Worm (Caenorhabditis elegans) whole organism, mixed stage, embryonic: ENCODE data around the gene R04E5.9.

Experiments
- M03D4.4 ChIP-seq: sonication (generic microtip); optimal IDR thresholded peaks from 2 replicates; lab custom pipeline; 2017; ENCODE audit warnings: mild to moderate bottlenecking, missing genetic modification characterization, missing compliant biosample characterization
- bed-3 ChIP-seq: fragments of 200-800 bp; sonication (Bioruptor generic); optimal IDR thresholded peaks from 3 replicates; lab custom pipeline; 2018; ENCODE audit warnings: mild to moderate bottlenecking, missing genetic modification characterization, moderate library complexity, missing compliant biosample characterization
- blmp-1 ChIP-seq: fragments of 150-350 bp; optimal IDR thresholded peaks from 2 replicates; lab custom pipeline; 2014; ENCODE audit warnings: missing biosample characterization, missing genetic modification characterization
- ceh-39 ChIP-seq: fragments of 150-350 bp; optimal IDR thresholded peaks from 2 replicates; lab custom pipeline; 2014; ENCODE audit warnings: missing biosample characterization, missing genetic modification characterization
- ceh-43 ChIP-seq: fragments of 200-800 bp; sonication (Bioruptor generic); optimal IDR thresholded peaks from 2 replicates; lab custom pipeline; 2018; ENCODE audit warnings: mild to moderate bottlenecking, missing genetic modification characterization, moderate library complexity, missing compliant biosample characterization
- ceh-83 ChIP-seq: fragments of 200-800 bp; sonication (Bioruptor generic); optimal IDR thresholded peaks from 2 replicates; lab custom pipeline; 2018; ENCODE audit warnings: mild to moderate bottlenecking, missing genetic modification characterization, missing compliant biosample characterization
- ces-1 ChIP-seq: fragments of 150-350 bp; optimal IDR thresholded peaks from 2 replicates; lab custom pipeline; 2014; ENCODE audit warnings: missing biosample characterization, missing genetic modification reagents, missing genetic modification characterization
- cnd-1 ChIP-seq: fragments of 200-800 bp; sonication (Bioruptor generic); optimal IDR thresholded peaks from 2 replicates; lab custom pipeline; 2018; ENCODE audit warnings: mild to moderate bottlenecking, missing genetic modification characterization, missing compliant biosample characterization
- drap-1 ChIP-seq: fragments of 200-800 bp; sonication (Bioruptor generic); optimal IDR thresholded peaks from 3 replicates; lab custom pipeline; 2018; ENCODE audit warnings: mild to moderate bottlenecking, missing genetic modification characterization, missing compliant biosample characterization
- elt-1 ChIP-seq: sonication (generic microtip); optimal IDR thresholded peaks from 2 replicates; lab custom pipeline; 2017; ENCODE audit warnings: missing genetic modification characterization, mild to moderate bottlenecking, missing compliant biosample characterization, antibody characterized with exemption, moderate library complexity, borderline replicate concordance; ENCODE audit not compliant: insufficient read depth
- elt-3 ChIP-seq: fragments of 150-350 bp; optimal IDR thresholded peaks from 2 replicates; lab custom pipeline; 2014; ENCODE audit warnings: missing biosample characterization, missing genetic modification characterization
- flh-1 ChIP-seq: fragments of 200-800 bp; sonication (Bioruptor generic); optimal IDR thresholded peaks from 2 replicates; lab custom pipeline; 2018; ENCODE audit warnings: mild to moderate bottlenecking, missing genetic modification characterization, moderate library complexity, missing compliant biosample characterization
- ham-2 ChIP-seq: fragments of 200-800 bp; sonication (Bioruptor generic); optimal IDR thresholded peaks from 2 replicates; lab custom pipeline; 2018; ENCODE audit warnings: mild to moderate bottlenecking, missing genetic modification characterization, missing compliant biosample characterization
- hlh-1 ChIP-seq: fragments of 150-350 bp; optimal IDR thresholded peaks from 2 replicates; lab custom pipeline; 2014; ENCODE audit warnings: missing biosample characterization, missing genetic modification reagents, missing genetic modification characterization
- lin-13 ChIP-seq: fragments of 150-350 bp; optimal IDR thresholded peaks from 2 replicates; lab custom pipeline; 2014; ENCODE audit warnings: missing biosample characterization, missing genetic modification characterization
- lin-32 ChIP-seq: fragments of 200-800 bp; sonication (Bioruptor generic); optimal IDR thresholded peaks from 2 replicates; lab custom pipeline; 2018; ENCODE audit warnings: mild to moderate bottlenecking, missing genetic modification characterization, missing compliant biosample characterization
- lsy-2 ChIP-seq: fragments of 150-350 bp; optimal IDR thresholded peaks from 2 replicates; lab custom pipeline; 2014; ENCODE audit warnings: missing biosample characterization, missing genetic modification characterization
- mab-5 ChIP-seq: fragments of 150-350 bp; optimal IDR thresholded peaks from 2 replicates; lab custom pipeline; 2014; ENCODE audit warnings: missing biosample characterization, missing genetic modification characterization
- mep-1 ChIP-seq: fragments of 150-350 bp; optimal IDR thresholded peaks from 2 replicates; lab custom pipeline; 2017; ENCODE audit warnings: missing biosample characterization, missing genetic modification reagents, missing genetic modification characterization, inconsistent platforms
- mls-2 ChIP-seq: sonication (generic microtip); optimal IDR thresholded peaks from 2 replicates; lab custom pipeline; 2016; ENCODE audit warnings: mild to moderate bottlenecking, missing genetic modification characterization, moderate library complexity, missing compliant biosample characterization
- nhr-12 ChIP-seq: fragments of 150-350 bp; optimal IDR thresholded peaks from 2 replicates; lab custom pipeline; 2014; ENCODE audit warnings: missing biosample characterization, missing genetic modification characterization
- nhr-2 ChIP-seq: fragments of 150-350 bp; optimal IDR thresholded peaks from 2 replicates; lab custom pipeline; 2014; ENCODE audit warnings: missing biosample characterization, missing genetic modification characterization
- nhr-237 ChIP-seq: fragments of 150-350 bp; optimal IDR thresholded peaks from 2 replicates; lab custom pipeline; 2014; ENCODE audit warnings: missing biosample characterization, missing genetic modification characterization
- nhr-28 ChIP-seq: fragments of 150-350 bp; optimal IDR thresholded peaks from 2 replicates; lab custom pipeline; 2014; ENCODE audit warnings: missing biosample characterization, missing genetic modification characterization
- nhr-76 ChIP-seq: sonication (generic microtip); optimal IDR thresholded peaks from 2 replicates; lab custom pipeline; 2017; ENCODE audit warnings: missing biosample characterization, missing genetic modification characterization
- pha-4 ChIP-seq: fragments of 150-350 bp; optimal IDR thresholded peaks from 2 replicates; lab custom pipeline; 2018; ENCODE audit warnings: missing biosample characterization, missing genetic modification reagents, missing genetic modification characterization
- sem-2 ChIP-seq: fragments of 200-800 bp; sonication (Bioruptor generic); optimal IDR thresholded peaks from 2 replicates; lab custom pipeline; 2018; ENCODE audit warnings: mild to moderate bottlenecking, missing genetic modification characterization, missing compliant biosample characterization
- snpc-4 ChIP-seq: fragments of 150-350 bp; optimal IDR thresholded peaks from 2 replicates; lab custom pipeline; 2014; ENCODE audit warnings: missing biosample characterization, missing genetic modification characterization
- sptf-1 ChIP-seq: sonication (generic microtip); optimal IDR thresholded peaks from 2 replicates; lab custom pipeline; 2017; ENCODE audit warnings: mild to moderate bottlenecking, missing genetic modification characterization, moderate library complexity, missing compliant biosample characterization
- tbx-8 ChIP-seq: fragments of 200-800 bp; sonication (Bioruptor generic); optimal IDR thresholded peaks from 2 replicates; lab custom pipeline; 2018; ENCODE audit warnings: mild to moderate bottlenecking, missing genetic modification characterization, moderate library complexity, missing compliant biosample characterization
- unc-120 ChIP-seq: sonication (generic microtip); optimal IDR thresholded peaks from 2 replicates; lab custom pipeline; 2017; ENCODE audit warnings: missing genetic modification characterization, missing compliant biosample characterization; ENCODE audit not compliant: poor library complexity, severe bottlenecking
- unc-39 ChIP-seq: fragments of 150-350 bp; optimal IDR thresholded peaks from 2 replicates; lab custom pipeline; 2014; ENCODE audit warnings: missing biosample characterization, missing genetic modification characterization
- unc-62 ChIP-seq: fragments of 150-350 bp; optimal IDR thresholded peaks from 2 replicates; lab custom pipeline; 2014; ENCODE audit warnings: missing biosample characterization, missing genetic modification reagents, missing genetic modification characterization
- zip-8 ChIP-seq: fragments of 150-350 bp; optimal IDR thresholded peaks from 2 replicates; lab custom pipeline; 2014; ENCODE audit warnings: missing biosample characterization, missing genetic modification characterization
- ztf-11 ChIP-seq: fragments of 150-350 bp; optimal IDR thresholded peaks from 2 replicates; lab custom pipeline; 2014; ENCODE audit warnings: missing biosample characterization, missing genetic modification characterization

Gene R04E5.9

DNA sequence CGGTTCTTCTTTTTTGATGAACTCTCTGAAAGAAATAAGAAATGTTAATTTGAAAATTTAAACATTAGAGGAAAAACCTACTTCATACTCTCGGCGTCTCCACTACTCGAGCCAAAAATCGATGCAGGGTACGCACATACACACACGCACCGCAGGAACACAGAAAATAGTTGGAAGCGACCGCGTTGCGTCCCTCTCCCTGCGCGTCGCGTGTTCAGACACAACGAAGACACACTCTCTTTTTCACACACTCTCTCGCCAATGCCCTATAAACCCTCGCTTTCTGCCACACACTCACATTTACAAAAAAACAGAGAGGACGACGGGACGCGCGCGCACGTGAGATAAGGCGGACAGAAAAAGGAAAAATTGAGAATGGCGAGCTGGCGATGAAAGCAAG lies at the start of gene R04E5.9:
Gene R04E5.9 (minus strand): TSS at position 235 of the 400 bp plus-strand sequence.
- TF ChIP-seq tbx-8 (GFP tag; lab: Kevin White, UChicago): no peak
- peak; percentile 56 for TF ChIP-seq mep-1
- TF ChIP-seq ceh-83 (GFP tag; lab: Kevin White, UChicago): peak; percentile 29
- TF ChIP-seq unc-120 (tag; lab: Kevin White, UChicago): peak; percentile 69
- no peak for TF ChIP-seq ztf-11 (tag; lab: Kevin White, UChicago)
- TF ChIP-seq unc-39 (tag; lab: Kevin White, UChicago): no peak
- TF ChIP-seq drap-1: peak; percentile 20
- TF ChIP-seq nhr-28 (tag; lab: Kevin White, UChicago): no peak
- TF ChIP-seq elt-3 (tag; lab: Kevin White, UChicago): no peak
- TF ChIP-seq sem-2 (GFP tag; lab: Kevin White, UChicago): no peak
- TF ChIP-seq ceh-39: peak; percentile 66
- peak; percentile 54 for TF ChIP-seq cnd-1
- no peak for TF ChIP-seq zip-8 (tag; lab: Kevin White, UChicago)
- no peak for TF ChIP-seq mab-5 (tag; lab: Kevin White, UChicago)
- peak; percentile 76 for TF ChIP-seq sptf-1 (tag; lab: Kevin White, UChicago)
- no peak for TF ChIP-seq lin-32
- no peak for TF ChIP-seq nhr-12 (tag; lab: Kevin White, UChicago)
- TF ChIP-seq bed-3 (GFP tag; lab: Kevin White, UChicago): no peak
- peak; percentile 50 for TF ChIP-seq hlh-1
- peak; percentile 26 for TF ChIP-seq lsy-2 (tag; lab: Kevin White, UChicago)
- TF ChIP-seq elt-1 (tag; lab: Kevin White, UChicago): no peak
- TF ChIP-seq M03D4.4: peak; percentile 29
- TF ChIP-seq pha-4 (tag; lab: Kevin White, UChicago): peak; percentile 75
- TF ChIP-seq lin-13 (tag; lab: Kevin White, UChicago): peak; percentile 30
- TF ChIP-seq snpc-4 (tag; lab: Kevin White, UChicago): no peak
- peak; percentile 64 for TF ChIP-seq nhr-237 (tag; lab: Kevin White, UChicago)
- no peak for TF ChIP-seq nhr-76 (tag; lab: Kevin White, UChicago)
- TF ChIP-seq ces-1 (GFP tag; lab: Kevin White, UChicago): peak; percentile 56
- peak; percentile 1 for TF ChIP-seq ham-2
- TF ChIP-seq unc-62: peak; percentile 48
- TF ChIP-seq flh-1: no peak
- TF ChIP-seq, all 35 proteins: peak for 16

DNA sequence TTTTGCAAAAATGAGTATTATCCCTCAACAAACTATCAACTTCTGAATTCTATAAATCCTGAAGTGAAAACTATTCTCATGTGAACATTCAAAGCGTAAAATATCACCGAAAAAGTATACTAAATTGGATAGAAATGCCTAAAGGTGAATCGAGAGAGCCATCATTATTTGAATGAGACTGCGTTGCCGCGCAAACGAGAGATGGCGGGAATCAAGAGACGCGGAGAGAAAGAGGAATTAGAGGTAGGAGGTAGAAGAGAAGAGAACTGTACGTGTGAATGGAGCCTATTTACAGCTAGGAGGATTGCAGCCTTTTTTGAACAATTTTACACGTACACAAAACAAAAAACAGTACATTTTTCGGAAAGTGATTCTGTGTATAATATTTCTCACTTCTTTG lies 48.6 kb upstream of the R04E5.9 start:
- TF ChIP-seq mls-2 (no peak), nhr-28 (tag; lab: Kevin White, UChicago) (no peak), snpc-4 (tag; lab: Kevin White, UChicago) (no peak), blmp-1 (tag; lab: Kevin White, UChicago) (no peak), unc-39 (tag; lab: Kevin White, UChicago) (no peak), bed-3 (GFP tag; lab: Kevin White, UChicago) (no peak), nhr-2 (tag; lab: Kevin White, UChicago) (no peak), hlh-1 (no peak), ceh-43 (GFP tag; lab: Kevin White, UChicago) (no peak), cnd-1 (no peak), ham-2 (no peak), ztf-11 (tag; lab: Kevin White, UChicago) (no peak)

DNA sequence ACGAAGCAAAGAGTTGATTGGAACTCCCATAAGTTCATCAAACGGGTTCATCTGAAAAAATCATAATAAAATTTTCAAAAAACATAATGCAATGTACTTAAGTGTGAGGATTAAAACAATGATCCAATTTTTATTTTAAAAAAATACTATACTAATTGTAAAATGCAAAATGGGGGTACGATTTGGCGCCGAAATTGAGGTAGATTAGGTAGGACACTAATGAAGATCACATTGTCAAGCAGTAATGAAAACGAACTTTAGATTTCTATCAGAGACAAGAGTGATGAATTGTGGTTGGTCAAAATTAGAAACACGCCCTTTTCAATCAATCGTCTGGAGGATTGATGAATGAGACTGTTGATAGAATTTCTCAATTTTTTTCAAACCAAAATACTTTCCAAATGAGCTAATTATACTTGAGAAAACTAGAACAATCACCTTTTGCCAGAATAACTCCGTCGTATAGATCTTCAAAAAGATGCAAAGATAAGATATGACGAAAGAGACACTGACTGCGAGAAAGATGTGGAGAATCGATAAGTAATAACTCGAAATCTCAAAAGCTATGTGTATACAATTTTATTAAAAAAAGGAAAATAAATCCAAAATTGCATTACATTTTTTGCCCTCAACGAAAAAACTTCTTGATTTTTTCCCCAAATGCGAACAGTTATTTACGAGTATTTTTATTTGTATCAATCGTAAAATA lies 47.1 kb upstream of the R04E5.9 start, which contains the start of gene C06E2.5:
Gene C06E2.5 (minus strand): TSS at position 51 of the 709 bp plus-strand sequence.
- TF ChIP-seq ceh-83 (GFP tag; lab: Kevin White, UChicago): no peak
- TF ChIP-seq lin-13 (tag; lab: Kevin White, UChicago): no peak
- TF ChIP-seq zip-8 (tag; lab: Kevin White, UChicago): no peak
- no peak for TF ChIP-seq nhr-237 (tag; lab: Kevin White, UChicago)
- TF ChIP-seq ham-2: no peak
- peak; percentile 96 for TF ChIP-seq elt-1 (tag; lab: Kevin White, UChicago)
- no peak for TF ChIP-seq ztf-11 (tag; lab: Kevin White, UChicago)
- TF ChIP-seq, all 35 proteins: peak for 1
